Worm (Caenorhabditis elegans) whole organism, late embryonic: Measurements from ENCODE around the gene dct-17.

Source experiments
- F13H6.1 ChIP-seq: sonication (generic microtip); optimal IDR thresholded peaks from 2 replicates; lab custom pipeline; 2016; ENCODE audit warnings: missing genetic modification characterization, missing compliant biosample characterization
- T23F11.4 ChIP-seq: fragments of 200-800 bp; sonication (Bioruptor generic); optimal IDR thresholded peaks from 2 replicates; lab custom pipeline; 2018; ENCODE audit warnings: mild to moderate bottlenecking, missing genetic modification characterization, missing compliant biosample characterization
- Y22D7AL.16 ChIP-seq: sonication (generic microtip); optimal IDR thresholded peaks from 2 replicates; lab custom pipeline; 2016; ENCODE audit warnings: missing genetic modification characterization, missing compliant biosample characterization
- ama-1 ChIP-seq: fragments of 150-350 bp; optimal IDR thresholded peaks from 2 replicates; lab custom pipeline; 2014
- ceh-14 ChIP-seq: sonication (generic microtip); optimal IDR thresholded peaks from 2 replicates; lab custom pipeline; 2016; ENCODE audit warnings: missing genotype, missing genetic modification characterization, missing compliant biosample characterization
- ceh-18 ChIP-seq: sonication (generic microtip); optimal IDR thresholded peaks from 2 replicates; lab custom pipeline; 2016; ENCODE audit warnings: missing genetic modification characterization, missing compliant biosample characterization
- ceh-22 ChIP-seq: sonication (generic microtip); optimal IDR thresholded peaks from 2 replicates; lab custom pipeline; 2017; ENCODE audit warnings: missing biosample characterization, missing genetic modification characterization
- ceh-30 ChIP-seq: fragments of 150-350 bp; optimal IDR thresholded peaks from 2 replicates; lab custom pipeline; 2014; ENCODE audit warnings: missing biosample characterization, missing genetic modification characterization
- ceh-34 ChIP-seq: sonication (generic microtip); optimal IDR thresholded peaks from 2 replicates; lab custom pipeline; 2016; ENCODE audit warnings: mild to moderate bottlenecking, missing genetic modification characterization, missing compliant biosample characterization
- ceh-6 ChIP-seq: fragments of 200-800 bp; sonication (Bioruptor generic); optimal IDR thresholded peaks from 2 replicates; lab custom pipeline; 2018; ENCODE audit warnings: mild to moderate bottlenecking, missing genetic modification characterization, missing compliant biosample characterization
- ceh-9 ChIP-seq: sonication (generic microtip); optimal IDR thresholded peaks from 2 replicates; lab custom pipeline; 2016; ENCODE audit warnings: mild to moderate bottlenecking, missing genetic modification characterization, inconsistent platforms, missing compliant biosample characterization
- che-1 ChIP-seq: sonication (generic microtip); optimal IDR thresholded peaks from 2 replicates; lab custom pipeline; 2016; ENCODE audit warnings: mild to moderate bottlenecking, missing genetic modification characterization, missing compliant biosample characterization
- dmd-4 ChIP-seq: sonication (generic microtip); optimal IDR thresholded peaks from 2 replicates; lab custom pipeline; 2016; ENCODE audit warnings: borderline replicate concordance, missing genetic modification characterization, missing compliant biosample characterization
- elt-2 ChIP-seq: sonication (generic microtip); optimal IDR thresholded peaks from 2 replicates; lab custom pipeline; 2016; ENCODE audit warnings: missing genetic modification reagents, missing genetic modification characterization, missing compliant biosample characterization
- fkh-6 ChIP-seq: sonication (generic microtip); optimal IDR thresholded peaks from 2 replicates; lab custom pipeline; 2016; ENCODE audit warnings: missing genetic modification characterization, missing compliant biosample characterization
- gmeb-2 ChIP-seq: sonication (generic microtip); optimal IDR thresholded peaks from 2 replicates; lab custom pipeline; 2016; ENCODE audit warnings: missing genetic modification characterization, inconsistent platforms, missing compliant biosample characterization
- hlh-15 ChIP-seq: sonication (generic microtip); optimal IDR thresholded peaks from 2 replicates; lab custom pipeline; 2016; ENCODE audit warnings: missing genetic modification characterization, missing compliant biosample characterization
- lim-6 ChIP-seq: sonication (generic microtip); optimal IDR thresholded peaks from 2 replicates; lab custom pipeline; 2016; ENCODE audit warnings: missing genetic modification characterization, missing compliant biosample characterization
- mec-3 ChIP-seq: sonication (generic microtip); optimal IDR thresholded peaks from 2 replicates; lab custom pipeline; 2016; ENCODE audit warnings: borderline replicate concordance, missing genetic modification characterization, missing compliant biosample characterization
- nfya-1 ChIP-seq: sonication (generic microtip); optimal IDR thresholded peaks from 2 replicates; lab custom pipeline; 2017; ENCODE audit warnings: missing genetic modification characterization, mild to moderate bottlenecking, missing compliant biosample characterization, antibody characterized with exemption, moderate library complexity
- nhr-232 ChIP-seq: sonication (generic microtip); optimal IDR thresholded peaks from 2 replicates; lab custom pipeline; 2016; ENCODE audit warnings: missing genetic modification characterization, missing compliant biosample characterization
- pat-9 ChIP-seq: fragments of 200-800 bp; sonication (Bioruptor generic); optimal IDR thresholded peaks from 2 replicates; lab custom pipeline; 2018; ENCODE audit warnings: mild to moderate bottlenecking, missing genetic modification characterization, moderate library complexity, missing compliant biosample characterization
- pax-1 ChIP-seq: fragments of 150-350 bp; optimal IDR thresholded peaks from 2 replicates; lab custom pipeline; 2014; ENCODE audit warnings: missing biosample characterization, missing genetic modification characterization
- pha-2 ChIP-seq: sonication (generic microtip); optimal IDR thresholded peaks from 2 replicates; lab custom pipeline; 2017; ENCODE audit warnings: mild to moderate bottlenecking, missing genetic modification characterization, missing compliant biosample characterization
- pha-4 ChIP-seq: fragments of 150-350 bp; optimal IDR thresholded peaks from 2 replicates; lab custom pipeline; 2018; ENCODE audit warnings: missing biosample characterization, missing genetic modification reagents, missing genetic modification characterization
- pros-1 ChIP-seq: fragments of 150-350 bp; optimal IDR thresholded peaks from 2 replicates; lab custom pipeline; 2014; ENCODE audit warnings: missing biosample characterization, missing genetic modification reagents, missing genetic modification characterization
- rnt-1 ChIP-seq: sonication (generic microtip); optimal IDR thresholded peaks from 2 replicates; lab custom pipeline; 2016; ENCODE audit warnings: missing genetic modification characterization, missing compliant biosample characterization
- sdc-2 ChIP-seq: sonication (generic microtip); optimal IDR thresholded peaks from 2 replicates; lab custom pipeline; 2016; ENCODE audit warnings: missing genotype, missing genetic modification characterization, missing compliant biosample characterization
- syd-9 ChIP-seq: sonication (generic microtip); optimal IDR thresholded peaks from 2 replicates; lab custom pipeline; 2016; ENCODE audit warnings: mild to moderate bottlenecking, missing genetic modification characterization, moderate library complexity, missing compliant biosample characterization
- tbx-7 ChIP-seq: sonication (generic microtip); optimal IDR thresholded peaks from 2 replicates; lab custom pipeline; 2016; ENCODE audit warnings: missing genotype, missing genetic modification characterization, missing compliant biosample characterization
- unc-42 ChIP-seq: sonication (generic microtip); optimal IDR thresholded peaks from 2 replicates; lab custom pipeline; 2016; ENCODE audit warnings: missing genotype, missing genetic modification characterization, missing compliant biosample characterization
- zip-5 ChIP-seq: sonication (generic microtip); optimal IDR thresholded peaks from 2 replicates; lab custom pipeline; 2016; ENCODE audit warnings: missing genetic modification characterization, missing compliant biosample characterization

Gene dct-17

DNA sequence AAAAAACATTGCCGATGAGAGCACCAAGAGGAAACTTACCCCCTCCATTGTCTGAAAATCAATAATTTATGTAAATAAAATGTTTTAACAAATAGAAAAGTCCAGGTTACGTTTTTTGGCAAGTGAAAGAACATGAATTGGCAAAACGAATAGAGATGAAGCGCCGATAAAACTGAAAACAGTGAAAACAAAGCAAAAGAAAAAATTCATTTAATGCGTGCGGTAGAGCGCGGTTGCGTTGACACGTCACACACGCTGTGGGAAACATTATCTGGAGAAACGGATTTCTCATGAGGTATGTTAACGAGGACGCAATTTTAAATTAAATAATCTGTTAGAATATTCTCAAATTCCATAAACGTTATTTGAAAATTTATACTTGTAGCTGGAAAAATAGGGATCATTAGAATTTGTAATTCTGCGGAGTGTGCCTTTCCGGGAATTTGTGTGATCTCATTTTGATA, 15.3 kb downstream of the dct-17 start, which contains the start of gene zipt-9 (continued):
- TF ChIP-seq pat-9, result no peak
- peak; percentile 41 for TF ChIP-seq pha-2 (tag; lab: Kevin White, UChicago)
- TF ChIP-seq F13H6.1, result peak; percentile 87
- no peak for TF ChIP-seq pax-1
- no peak for TF ChIP-seq gmeb-2 (tag; lab: Kevin White, UChicago)
- peak; percentile 79 for TF ChIP-seq hlh-15 (tag; lab: Kevin White, UChicago)
- peak; percentile 92 for TF ChIP-seq rnt-1
- TF ChIP-seq pha-4, result no peak
- TF ChIP-seq lim-6 (tag; lab: Kevin White, UChicago), result peak; percentile 87
- no peak for TF ChIP-seq ama-1 (lab: Kevin White, UChicago)
- peak; percentile 51 for TF ChIP-seq sdc-2 (tag; lab: Kevin White, UChicago)
- peak; percentile 95 for TF ChIP-seq tbx-7 (tag; lab: Kevin White, UChicago)
- peak; percentile 76 for TF ChIP-seq ceh-18
- TF ChIP-seq Y22D7AL.16 (tag; lab: Kevin White, UChicago), result no peak
- no peak for TF ChIP-seq ceh-22 (tag; lab: Kevin White, UChicago)
- TF ChIP-seq elt-2 (tag; lab: Kevin White, UChicago), result peak; percentile 85
- peak; percentile 89 for TF ChIP-seq ceh-34 (tag; lab: Kevin White, UChicago)
- TF ChIP-seq dmd-4 (tag; lab: Kevin White, UChicago), result peak; percentile 43
- TF ChIP-seq mec-3, result peak; percentile 88
- TF ChIP-seq, all 69 proteins: peak for 39

- TF ChIP-seq nhr-232 (tag; lab: Kevin White, UChicago), result no peak
- no peak for TF ChIP-seq syd-9 (tag; lab: Kevin White, UChicago)
- no peak for TF ChIP-seq ceh-18
- no peak for TF ChIP-seq gmeb-2 (tag; lab: Kevin White, UChicago)
- TF ChIP-seq ceh-9 (tag; lab: Kevin White, UChicago), result no peak
- no peak for TF ChIP-seq mec-3
- no peak for TF ChIP-seq pha-4
- TF ChIP-seq pat-9, result no peak
- TF ChIP-seq ceh-30, result no peak
- no peak for TF ChIP-seq zip-5 (tag; lab: Kevin White, UChicago)
- no peak for TF ChIP-seq elt-2 (tag; lab: Kevin White, UChicago)
- no peak for TF ChIP-seq tbx-7 (tag; lab: Kevin White, UChicago)
- no peak for TF ChIP-seq T23F11.4 (GFP tag; lab: Kevin White, UChicago)
- no peak for TF ChIP-seq che-1
- no peak for TF ChIP-seq rnt-1
Measured at ce11 chrV:13711060-13711459, 19.5 kb downstream of the dct-17 start, which contains the start of gene srx-96. Gene srx-96, plus strand, starts transcription at chrV:13711360.

DNA sequence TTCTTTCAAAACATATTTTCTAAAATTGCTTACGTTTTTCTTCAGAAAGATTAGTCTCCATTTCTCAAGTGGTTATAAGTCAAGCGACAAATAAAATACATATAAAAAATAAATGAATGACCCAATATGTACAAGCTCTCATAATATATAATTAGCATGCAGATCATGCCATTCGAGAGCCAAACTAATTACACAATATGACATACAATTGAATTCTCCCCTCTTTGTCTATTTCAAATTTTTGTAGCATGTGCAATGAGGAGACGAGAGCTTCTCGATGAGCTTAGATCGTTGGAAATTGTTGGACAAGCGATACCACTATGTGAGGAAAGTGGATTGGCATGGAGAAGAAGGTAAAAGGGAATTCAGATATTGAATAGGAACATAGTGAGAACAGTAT, 23.3 kb downstream of the dct-17 start, which contains the start of gene hlh-34:
Gene hlh-34 (minus strand): TSS at position 101 of the 400 bp plus-strand sequence.
- TF ChIP-seq zip-5 (tag; lab: Kevin White, UChicago) (no peak), unc-42 (tag; lab: Kevin White, UChicago) (peak; percentile 3)

- TF ChIP-seq fkh-6 (tag; lab: Kevin White, UChicago) (peak; percentile 5), ceh-6 (no peak), pros-1 (tag; lab: Kevin White, UChicago) (peak; percentile 31)
Measured at ce11 chrV:13703960-13704359, 26.6 kb downstream of the dct-17 start, which contains the start of gene T01D3.3. Gene T01D3.3, plus strand, starts transcription at chrV:13704271.

ce11 chrV:13694103-13694502, 36.5 kb downstream of the dct-17 start:
- no peak for TF ChIP-seq tbx-7 (tag; lab: Kevin White, UChicago)
- TF ChIP-seq rnt-1, result no peak
- TF ChIP-seq nfya-1 (tag; lab: Kevin White, UChicago), result no peak

ce11 chrV:13690276-13690675, 40.3 kb downstream of the dct-17 start:
- no peak for TF ChIP-seq ceh-14 (tag; lab: Kevin White, UChicago)
- no peak for TF ChIP-seq T23F11.4 (GFP tag; lab: Kevin White, UChicago)
